Worm (Caenorhabditis elegans): ENCODE measurements around the gene nlp-1.

DNA sequence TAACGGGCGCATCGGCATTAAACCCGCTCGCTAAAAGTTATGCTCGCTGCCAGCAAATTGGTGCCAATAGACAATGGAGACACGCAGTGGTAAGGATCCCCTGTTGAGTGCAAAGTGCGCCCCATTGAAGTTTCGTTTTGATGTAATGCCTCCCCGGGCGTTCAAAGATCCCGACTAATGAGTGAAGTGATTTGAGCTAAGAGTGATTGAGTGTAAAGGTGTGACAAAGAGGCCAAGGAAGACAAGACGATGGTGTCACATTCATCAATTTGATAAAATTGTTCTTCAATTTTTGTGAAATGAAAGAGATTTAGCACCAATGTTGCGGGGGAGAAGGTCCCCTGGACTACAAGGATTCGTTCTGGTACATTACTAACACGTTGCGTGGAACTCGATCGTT is 44.3 kb upstream of the nlp-1 start:
- TF ChIP-seq pag-3 (tag; optimal IDR thresholded peaks at IDR 0.05; ENCODE audit: borderline replicate concordance, insufficient read depth) (peak; percentile 24), nhr-11 (tag; optimal IDR thresholded peaks at IDR 0.05) (no peak), nhr-12 (tag; optimal IDR thresholded peaks at IDR 0.05) (no peak), nhr-20 (tag; optimal IDR thresholded peaks at IDR 0.05) (no peak), ceh-82 (tag; optimal IDR thresholded peaks at IDR 0.05) (no peak), fos-1 (tag; optimal IDR thresholded peaks at IDR 0.05) (no peak)
